Fruit fly (Drosophila melanogaster) whole organism, prepupa: ENCODE results near the gene Oatp33Ea.

Experiments
- CG16779 ChIP-seq: fragments of 200-800 bp; sonication (Bioruptor generic); optimal IDR thresholded peaks from 3 replicates; lab custom pipeline; 2017; ENCODE audit warnings: missing biosample characterization, mild to moderate bottlenecking, missing genetic modification characterization
- CG32006 ChIP-seq: fragments of 200-800 bp; sonication (Bioruptor generic); optimal IDR thresholded peaks from 3 replicates; lab custom pipeline; 2017; ENCODE audit warnings: missing biosample characterization, mild to moderate bottlenecking, missing genetic modification characterization
- CG34406 ChIP-seq: fragments of 200-800 bp; sonication (Bioruptor generic); optimal IDR thresholded peaks from 3 replicates; lab custom pipeline; 2016; ENCODE audit warnings: missing biosample characterization, missing genetic modification characterization
- eg ChIP-seq: fragments of 200-800 bp; sonication (Bioruptor generic); IDR thresholded peaks from 3 replicates; pipeline ENCODE4 v1.3.6; 2022; ENCODE audit warnings: missing biosample characterization, missing genetic modification characterization
- pdm3 ChIP-seq: fragments of 200-800 bp; sonication (Bioruptor generic); optimal IDR thresholded peaks from 3 replicates; lab custom pipeline; 2016; ENCODE audit warnings: missing biosample characterization, missing genetic modification characterization

dm6 chr2L:12487311-12487710, 41.6 kb upstream of the Oatp33Ea start:
- no peak for TF ChIP-seq CG34406
- TF ChIP-seq eg = no peak
- TF ChIP-seq CG32006 = no peak
- no peak for TF ChIP-seq pdm3 (GFP tag; lab: Kevin White, UChicago)
- TF ChIP-seq CG16779 (tag; lab: Kevin White, UChicago) = no peak
